Worm (Caenorhabditis elegans) whole organism, L4 larva: ENCODE measurements around the gene sdn-1.

Experiments used
- F44E2.7 ChIP-seq: fragments of 200-800 bp; sonication (Bioruptor generic); IDR thresholded peaks from 2 replicates; pipeline ENCODE4 v2.1.2; 2022; ENCODE audit warnings: missing genetic modification characterization, missing compliant biosample characterization
- R02D3.7 ChIP-seq: fragments of 150-350 bp; sonication (generic microtip); optimal IDR thresholded peaks from 3 replicates; lab custom pipeline; 2014; ENCODE audit warnings: missing biosample characterization, missing genetic modification characterization
- T20F7.1 ChIP-seq: fragments of 200-800 bp; sonication (Bioruptor generic); optimal IDR thresholded peaks from 2 replicates; lab custom pipeline; 2018; ENCODE audit warnings: mild to moderate bottlenecking, missing genetic modification characterization, missing compliant biosample characterization
- T26A8.4 ChIP-seq: fragments of 200-800 bp; sonication (Bioruptor generic); IDR thresholded peaks from 2 replicates; pipeline ENCODE4 v1.3.6; 2022; ENCODE audit warnings: missing genetic modification characterization, missing compliant biosample characterization
- Y105C5A.15 ChIP-seq: fragments of 200-800 bp; sonication (Bioruptor generic); IDR thresholded peaks from 2 replicates; pipeline ENCODE4 v1.3.6; 2022; ENCODE audit warnings: missing genetic modification characterization, missing compliant biosample characterization
- Y48G9A.11 ChIP-seq: fragments of 200-800 bp; sonication (Bioruptor generic); IDR thresholded peaks from 2 replicates; pipeline ENCODE4 v1.3.6; 2022; ENCODE audit warnings: missing genetic modification reagents, missing genetic modification characterization, missing compliant biosample characterization
- Y5F2A.4 ChIP-seq: fragments of 200-800 bp; sonication (Bioruptor generic); optimal IDR thresholded peaks from 2 replicates; lab custom pipeline; 2018; ENCODE audit warnings: mild to moderate bottlenecking, missing genetic modification characterization, missing compliant biosample characterization
- ZK337.2 ChIP-seq: fragments of 200-800 bp; sonication (Bioruptor generic); IDR thresholded peaks from 2 replicates; pipeline ENCODE4 v1.3.6; 2022; ENCODE audit warnings: missing genetic modification reagents, missing genetic modification characterization, missing compliant biosample characterization
- ZK546.5 ChIP-seq, 2 experiments: sonication (generic microtip); optimal IDR thresholded peaks; 2 replicates each; lab custom pipeline; 2017; ENCODE audit warnings: missing biosample characterization in 2 of 2, missing genetic modification characterization in 2 of 2
- aha-1 ChIP-seq: fragments of 150-350 bp; peaks from one replicate; lab custom pipeline; 2014; ENCODE audit warnings: missing biosample characterization, missing genetic modification characterization
- ceh-32 ChIP-seq: sonication (generic microtip); optimal IDR thresholded peaks from 2 replicates; lab custom pipeline; 2016; ENCODE audit warnings: mild to moderate bottlenecking, missing genetic modification characterization, missing compliant biosample characterization; ENCODE audit not compliant: poor library complexity
- ceh-44 ChIP-seq: fragments of 200-800 bp; sonication (Bioruptor generic); IDR thresholded peaks from 2 replicates; pipeline ENCODE4 v1.3.6; 2022; ENCODE audit warnings: missing genetic modification reagents, missing genetic modification characterization, missing compliant biosample characterization
- cey-2 ChIP-seq: sonication (generic microtip); optimal IDR thresholded peaks from 3 replicates; lab custom pipeline; 2017; ENCODE audit warnings: missing genetic modification characterization, mild to moderate bottlenecking, missing compliant biosample characterization, antibody characterized with exemption, borderline replicate concordance; ENCODE audit not compliant: insufficient read depth
- daf-19 ChIP-seq: fragments of 200-800 bp; sonication (Bioruptor generic); conservative IDR thresholded peaks from 2 replicates; pipeline ENCODE4 v1.3.6; 2022; ENCODE audit warnings: missing genetic modification characterization, missing compliant biosample characterization
- dmd-8 ChIP-seq: fragments of 200-800 bp; sonication (Bioruptor generic); IDR thresholded peaks from 2 replicates; pipeline ENCODE4 v1.3.6; 2022; ENCODE audit warnings: missing genetic modification characterization, missing compliant biosample characterization
- dmd-9 ChIP-seq: fragments of 200-800 bp; sonication (Bioruptor generic); IDR thresholded peaks from 2 replicates; pipeline ENCODE4 v1.3.6; 2022; ENCODE audit warnings: missing genetic modification reagents, missing genetic modification characterization, missing compliant biosample characterization
- duxl-1 ChIP-seq: sonication (generic microtip); optimal IDR thresholded peaks from 2 replicates; lab custom pipeline; 2016; ENCODE audit warnings: mild to moderate bottlenecking, missing genetic modification characterization, moderate library complexity, missing compliant biosample characterization; ENCODE audit not compliant: poor library complexity
- hif-1 ChIP-seq, 2 experiments: sonication (generic microtip); optimal IDR thresholded peaks; 2 replicates each; lab custom pipeline; 2016 to 2017; ENCODE audit warnings: missing compliant biosample characterization in 2 of 2, missing genetic modification characterization in 2 of 2, missing genetic modification reagents in 2 of 2, missing genotype in 2 of 2, mild to moderate bottlenecking in 1 of 2
- lim-7 ChIP-seq: fragments of 200-800 bp; sonication (Bioruptor generic); IDR thresholded peaks from 2 replicates; pipeline ENCODE4 v1.3.6; 2022; ENCODE audit warnings: missing genetic modification characterization, missing compliant biosample characterization
- lin-1 ChIP-seq: fragments of 200-800 bp; sonication (Bioruptor generic); IDR thresholded peaks from 2 replicates; pipeline ENCODE4 v1.3.6; 2022; ENCODE audit warnings: missing genetic modification reagents, missing genetic modification characterization, missing compliant biosample characterization
- lin-15B ChIP-seq: fragments of 150-350 bp; sonication (generic microtip); optimal IDR thresholded peaks from 3 replicates; lab custom pipeline; 2014; ENCODE audit warnings: missing biosample characterization, missing genetic modification characterization
- lin-39 ChIP-seq: fragments of 150-350 bp; optimal IDR thresholded peaks from 2 replicates; lab custom pipeline; 2014; ENCODE audit warnings: missing biosample characterization, missing genetic modification reagents, missing genetic modification characterization
- lsy-2 ChIP-seq, 2 experiments: fragments of 150-350 bp in 1 of 2; sonication (generic microtip) in 1 of 2; optimal IDR thresholded peaks; 2 replicates each; lab custom pipeline; 2014 to 2017; ENCODE audit warnings: missing biosample characterization in 2 of 2, missing genetic modification characterization in 2 of 2
- madf-5 ChIP-seq, 2 experiments: fragments of 200-800 bp; sonication (Bioruptor generic); IDR thresholded peaks; 2 replicates each; pipeline ENCODE4 v1.3.6; 2022; ENCODE audit warnings: missing compliant biosample characterization in 2 of 2, missing genetic modification characterization in 2 of 2
- mdt-29 ChIP-seq: fragments of 200-800 bp; sonication (Bioruptor generic); IDR thresholded peaks from 2 replicates; pipeline ENCODE4 v1.3.6; 2022; ENCODE audit warnings: missing genetic modification reagents, missing genetic modification characterization, missing compliant biosample characterization
- mes-2 ChIP-seq: sonication (generic microtip); optimal IDR thresholded peaks from 2 replicates; lab custom pipeline; 2016; ENCODE audit warnings: missing genotype, mild to moderate bottlenecking, missing genetic modification characterization, missing compliant biosample characterization; ENCODE audit not compliant: poor library complexity, severe bottlenecking
- mxl-2 ChIP-seq: fragments of 200-800 bp; sonication (Bioruptor generic); conservative IDR thresholded peaks from 2 replicates; pipeline ENCODE4 v1.3.6; 2022; ENCODE audit warnings: missing genetic modification reagents, missing genetic modification characterization, missing compliant biosample characterization
- mxl-3 ChIP-seq: fragments of 200-800 bp; sonication (Bioruptor generic); optimal IDR thresholded peaks from 2 replicates; lab custom pipeline; 2018; ENCODE audit warnings: mild to moderate bottlenecking, missing genetic modification characterization, missing compliant biosample characterization
- nhr-111 ChIP-seq: fragments of 200-800 bp; sonication (Bioruptor generic); optimal IDR thresholded peaks from 2 replicates; lab custom pipeline; 2018; ENCODE audit warnings: mild to moderate bottlenecking, missing genetic modification characterization, missing compliant biosample characterization
- nhr-25 ChIP-seq: sonication (generic microtip); optimal IDR thresholded peaks from 2 replicates; lab custom pipeline; 2017; ENCODE audit warnings: missing genetic modification characterization, mild to moderate bottlenecking, missing compliant biosample characterization, antibody characterized with exemption, moderate library complexity, borderline replicate concordance; ENCODE audit not compliant: insufficient read depth
- nhr-6 ChIP-seq: fragments of 150-350 bp; optimal IDR thresholded peaks from 2 replicates; lab custom pipeline; 2014; ENCODE audit warnings: missing biosample characterization, missing genetic modification characterization
- nhr-76 ChIP-seq: fragments of 150-350 bp; optimal IDR thresholded peaks from 2 replicates; lab custom pipeline; 2014; ENCODE audit warnings: missing biosample characterization, missing genetic modification characterization
- pqm-1 ChIP-seq: sonication (generic microtip); optimal IDR thresholded peaks from 2 replicates; lab custom pipeline; 2017; ENCODE audit warnings: missing biosample characterization, missing genetic modification characterization
- sdz-12 ChIP-seq: fragments of 200-800 bp; sonication (Bioruptor generic); optimal IDR thresholded peaks from 2 replicates; lab custom pipeline; 2018; ENCODE audit warnings: mild to moderate bottlenecking, missing genetic modification characterization, missing compliant biosample characterization
- spr-3 ChIP-seq: fragments of 200-800 bp; sonication (Bioruptor generic); optimal IDR thresholded peaks from 2 replicates; lab custom pipeline; 2018; ENCODE audit warnings: mild to moderate bottlenecking, missing genetic modification characterization, missing compliant biosample characterization
- tag-97 ChIP-seq: fragments of 200-800 bp; sonication (Bioruptor generic); IDR thresholded peaks from 2 replicates; pipeline ENCODE4 v1.3.6; 2022; ENCODE audit warnings: missing genetic modification characterization, missing compliant biosample characterization
- unc-39 ChIP-seq: sonication (generic microtip); optimal IDR thresholded peaks from 2 replicates; lab custom pipeline; 2017; ENCODE audit warnings: missing biosample characterization, missing genetic modification characterization
- unc-62 ChIP-seq, 3 experiments: fragments of 150-350 bp in 1 of 3; sonication (generic microtip); optimal IDR thresholded peaks in 2 of 3; peaks in 1 of 3; 1 replicate in 1 of 3; 2 replicates in 2 of 3; lab custom pipeline; 2014 to 2017; ENCODE audit warnings: missing biosample characterization in 3 of 3, missing genetic modification characterization in 3 of 3, missing genetic modification reagents in 3 of 3, missing genotype in 1 of 3
- vab-7 ChIP-seq: fragments of 200-800 bp; sonication (Bioruptor generic); IDR thresholded peaks from 2 replicates; pipeline ENCODE4 v1.3.6; 2022; ENCODE audit warnings: missing genetic modification reagents, missing genetic modification characterization, missing compliant biosample characterization
- zag-1 ChIP-seq: fragments of 150-350 bp; optimal IDR thresholded peaks from 2 replicates; lab custom pipeline; 2014; ENCODE audit warnings: missing biosample characterization, missing genetic modification characterization
- zfp-2 ChIP-seq: sonication (generic microtip); optimal IDR thresholded peaks from 2 replicates; lab custom pipeline; 2016; ENCODE audit warnings: mild to moderate bottlenecking, missing genetic modification characterization, missing compliant biosample characterization
- zip-2 ChIP-seq: fragments of 150-350 bp; optimal IDR thresholded peaks from 2 replicates; lab custom pipeline; 2014; ENCODE audit warnings: missing biosample characterization, missing genetic modification characterization
- ztf-11 ChIP-seq: fragments of 150-350 bp; optimal IDR thresholded peaks from 2 replicates; lab custom pipeline; 2014; ENCODE audit warnings: missing biosample characterization, missing genetic modification characterization

sdn-1 gene

DNA sequence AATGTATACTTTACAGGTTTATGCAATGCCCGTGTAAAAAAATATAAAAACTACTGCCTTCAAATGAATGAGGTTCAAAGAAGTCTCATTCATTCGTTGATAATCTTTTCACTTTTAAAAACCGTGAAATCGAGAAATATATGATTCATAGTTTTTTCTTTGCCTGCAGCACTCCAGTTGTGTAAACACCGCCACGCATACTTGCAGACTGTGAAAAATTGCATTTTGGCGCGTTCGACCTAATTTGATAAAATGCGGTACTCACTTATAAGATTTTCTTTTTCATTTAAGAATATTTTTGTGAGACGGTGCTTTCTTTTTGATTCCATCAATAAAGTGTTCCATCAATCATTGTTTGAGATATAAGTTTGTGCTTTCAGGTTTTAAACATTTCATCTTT, 26.4 kb downstream of the sdn-1 start (continued):
- TF ChIP-seq madf-5 (GFP tag; IDR thresholded peaks at IDR 0.05; lab: Robert Waterston, UW) (no peak), dmd-8 (GFP tag; lab: Robert Waterston, UW) (no peak), duxl-1 (tag; lab: Kevin White, UChicago) (no peak), nhr-111 (GFP tag; lab: Kevin White, UChicago) (no peak), lsy-2 (tag; optimal IDR thresholded peaks at IDR 0.05; lab: Kevin White, UChicago) (no peak), zfp-2 (tag; lab: Kevin White, UChicago) (no peak), ceh-32 (no peak), zag-1 (tag; lab: Kevin White, UChicago) (no peak), dmd-9 (GFP tag; lab: Robert Waterston, UW) (no peak), F44E2.7 (GFP tag; lab: Robert Waterston, UW) (no peak), vab-7 (GFP tag; lab: Robert Waterston, UW) (no peak), mxl-2 (GFP tag; lab: Robert Waterston, UW) (no peak), lin-15B (tag; lab: Kevin White, UChicago) (no peak), nhr-76 (tag; lab: Kevin White, UChicago) (no peak), spr-3 (GFP tag; lab: Kevin White, UChicago) (no peak), lim-7 (GFP tag; lab: Robert Waterston, UW) (no peak), lin-39 (no peak), zip-2 (tag; lab: Kevin White, UChicago) (no peak), unc-39 (tag; lab: Kevin White, UChicago) (no peak), mes-2 (no peak), T26A8.4 (GFP tag; lab: Robert Waterston, UW) (no peak), unc-62 (GFP tag; optimal IDR thresholded peaks at IDR 0.05 in 1 of 2; lab: Kevin White, UChicago) (peak in 1 of 2 experiments; percentile 11), unc-62 (tag; optimal IDR thresholded peaks at IDR 0.05; lab: Kevin White, UChicago) (no peak), lin-1 (GFP tag; lab: Robert Waterston, UW) (no peak), mdt-29 (GFP tag; lab: Robert Waterston, UW) (no peak), Y5F2A.4 (GFP tag; lab: Kevin White, UChicago) (no peak), T20F7.1 (GFP tag; lab: Kevin White, UChicago) (no peak), sdz-12 (GFP tag; lab: Kevin White, UChicago) (no peak)
- TF ChIP-seq, all 104 proteins: peak for 8

DNA sequence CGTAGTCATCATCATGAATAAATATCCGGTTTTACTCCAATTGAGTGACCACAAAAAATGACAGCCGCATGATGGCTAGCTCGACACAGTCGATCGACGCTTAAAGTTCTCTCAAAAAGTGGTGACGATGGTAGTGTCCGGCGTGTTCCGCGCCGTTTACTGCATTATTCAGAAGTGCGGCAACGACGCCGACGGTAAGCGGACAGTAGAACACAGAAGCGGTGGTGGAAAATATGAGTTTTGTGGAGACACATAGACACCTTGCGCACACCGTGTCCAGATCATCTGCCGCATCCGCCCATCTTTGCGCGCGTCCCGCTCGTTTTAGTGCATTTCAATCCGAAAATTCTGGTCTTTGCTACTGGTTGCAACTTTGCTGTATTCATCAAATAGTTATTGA, 33.9 kb downstream of the sdn-1 start, which contains the start of gene F59F5.7:
TSS of gene F59F5.7 (plus strand) at position 301 of the 400 bp plus-strand sequence.
- no peak for TF ChIP-seq daf-19 (GFP tag; lab: Robert Waterston, UW)
- TF ChIP-seq aha-1 (tag; lab: Kevin White, UChicago): peak; percentile 62

ce11 chrX:10556764-10557163, 36.4 kb downstream of the sdn-1 start:
- TF ChIP-seq spr-3 (GFP tag; lab: Kevin White, UChicago): no peak
- no peak for TF ChIP-seq nhr-6 (tag; lab: Kevin White, UChicago)
- no peak for TF ChIP-seq cey-2
- TF ChIP-seq ztf-11 (tag; lab: Kevin White, UChicago): no peak
- peak; percentile 94 for TF ChIP-seq aha-1 (tag; lab: Kevin White, UChicago)
- TF ChIP-seq ceh-44 (GFP tag; lab: Robert Waterston, UW): no peak
- no peak for TF ChIP-seq tag-97 (GFP tag; lab: Robert Waterston, UW)

- TF ChIP-seq Y105C5A.15 (GFP tag; lab: Robert Waterston, UW) (no peak), lsy-2 (tag; optimal IDR thresholded peaks at IDR 0.05; lab: Kevin White, UChicago) (peak; percentile 65 to 71), ZK337.2 (GFP tag; lab: Robert Waterston, UW) (no peak), Y48G9A.11 (GFP tag; lab: Robert Waterston, UW) (no peak), unc-62 (GFP tag; optimal IDR thresholded peaks at IDR 0.05 in 1 of 2; lab: Kevin White, UChicago) (peak in 1 of 2 experiments; percentile 98), unc-62 (tag; optimal IDR thresholded peaks at IDR 0.05; lab: Kevin White, UChicago) (no peak), hif-1 (tag; optimal IDR thresholded peaks at IDR 0.05; lab: Kevin White, UChicago) (peak in 1 of 2 experiments; percentile 42), mxl-3 (peak; percentile 34), pqm-1 (tag; lab: Kevin White, UChicago) (peak; percentile 60), nhr-6 (tag; lab: Kevin White, UChicago) (peak; percentile 54), mdt-29 (GFP tag; lab: Robert Waterston, UW) (no peak), nhr-25 (tag; lab: Kevin White, UChicago) (peak; percentile 11), lin-15B (tag; lab: Kevin White, UChicago) (no peak), ZK546.5 (tag; optimal IDR thresholded peaks at IDR 0.05; lab: Kevin White, UChicago) (no peak), R02D3.7 (tag; lab: Kevin White, UChicago) (no peak), lim-7 (GFP tag; lab: Robert Waterston, UW) (no peak)
These were observed 37.8 kb downstream of the sdn-1 start, which contains the start of gene syd-2 for ce11 chrX:10555189-10555964. Gene syd-2 (minus strand): TSS chrX:10555239.
